Worm (Caenorhabditis elegans) whole organism, L2 larva: ENCODE measurements around the gene C09B8.3.

Experiments used
- F13H6.1 ChIP-seq: sonication (generic microtip); optimal IDR thresholded peaks from 2 replicates; lab custom pipeline; 2016; ENCODE audit warnings: missing genetic modification characterization, missing compliant biosample characterization
- alr-1 ChIP-seq: fragments of 150-350 bp; optimal IDR thresholded peaks from 2 replicates; lab custom pipeline; 2014; ENCODE audit warnings: missing biosample characterization, missing genetic modification characterization
- ama-1 ChIP-seq: fragments of 150-350 bp; optimal IDR thresholded peaks from 2 replicates; lab custom pipeline; 2018; ENCODE audit warnings: inconsistent platforms
- blmp-1 ChIP-seq: sonication (generic microtip); optimal IDR thresholded peaks from 2 replicates; lab custom pipeline; 2017; ENCODE audit warnings: missing genetic modification characterization, mild to moderate bottlenecking, missing compliant biosample characterization, antibody characterized with exemption, moderate library complexity; ENCODE audit not compliant: insufficient read depth
- lin-39 ChIP-seq: fragments of 150-350 bp; optimal IDR thresholded peaks from 2 replicates; lab custom pipeline; 2014; ENCODE audit warnings: missing biosample characterization, missing genetic modification reagents, missing genetic modification characterization
- mdl-1 ChIP-seq, 2 experiments: fragments of 150-350 bp in 1 of 2; sonication (generic microtip) in 1 of 2; optimal IDR thresholded peaks; 2 replicates each; lab custom pipeline; 2017; ENCODE audit warnings: missing biosample characterization in 2 of 2, missing genetic modification characterization in 2 of 2
- nhr-11 ChIP-seq: fragments of 150-350 bp; optimal IDR thresholded peaks from 2 replicates; lab custom pipeline; 2014; ENCODE audit warnings: missing biosample characterization, missing genetic modification characterization
- zag-1 ChIP-seq: fragments of 150-350 bp; optimal IDR thresholded peaks from 2 replicates; lab custom pipeline; 2014; ENCODE audit warnings: missing biosample characterization, missing genetic modification characterization
- ztf-11 ChIP-seq: sonication (generic microtip); optimal IDR thresholded peaks from 2 replicates; lab custom pipeline; 2017; ENCODE audit warnings: missing biosample characterization, missing genetic modification characterization

DNA sequence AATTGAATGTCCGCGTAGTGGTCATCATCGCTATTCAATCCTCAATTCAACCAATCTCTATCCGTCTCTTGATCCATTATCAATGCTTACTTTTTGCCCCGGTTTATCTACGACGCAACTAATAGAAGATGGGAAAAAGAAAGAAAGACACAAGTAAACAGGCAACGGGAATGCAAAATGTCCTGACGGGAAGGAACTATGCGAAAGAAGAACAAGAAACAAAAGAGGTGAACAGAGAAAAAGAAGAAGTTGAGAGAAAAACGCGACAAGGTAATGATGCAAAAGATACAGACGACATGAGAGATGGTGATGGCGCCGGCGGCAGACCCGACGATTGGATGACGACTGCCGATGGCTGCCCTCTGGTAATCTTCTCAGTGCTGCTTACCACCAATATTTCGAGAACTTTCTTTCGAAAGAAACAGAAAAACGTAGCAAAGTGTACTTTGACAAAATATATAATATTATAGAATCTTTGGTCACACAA lies 31.6 kb upstream of the C09B8.3 start:
- TF ChIP-seq blmp-1 (tag; lab: Kevin White, UChicago): peak; percentile 59
- TF ChIP-seq F13H6.1 (tag; lab: Kevin White, UChicago): peak; percentile 90
- TF ChIP-seq ama-1: peak; percentile 75
- TF ChIP-seq zag-1 (tag; lab: Kevin White, UChicago): no peak
- no peak for TF ChIP-seq alr-1 (tag; lab: Kevin White, UChicago)
- TF ChIP-seq mdl-1 (tag; optimal IDR thresholded peaks at IDR 0.05; lab: Kevin White, UChicago): peak in 1 of 2 experiments; percentile 26
- TF ChIP-seq lin-39 (tag; lab: Kevin White, UChicago): no peak
- no peak for TF ChIP-seq nhr-11 (tag; lab: Kevin White, UChicago)
- no peak for TF ChIP-seq ztf-11
